Fruit fly (Drosophila melanogaster) whole organism, embryonic: ENCODE results near the gene mRpL24.
A peak's percentile ranks its signal among the peaks of the same experiment; 100 is the strongest.

Experiments
- ATbp ChIP-seq: fragments of 200-800 bp; sonication (Bioruptor generic); optimal IDR thresholded peaks from 2 replicates; lab custom pipeline; 2017; ENCODE audit warnings: missing biosample characterization, mild to moderate bottlenecking, missing genetic modification characterization, missing genetic modification reagents
- Aef1 ChIP-seq: fragments of 200-800 bp; sonication (Bioruptor generic); IDR thresholded peaks from 3 replicates; pipeline ENCODE4 v1.3.6; 2022; ENCODE audit warnings: missing biosample characterization, missing genetic modification characterization
- Atf3 ChIP-seq: fragments of 200-800 bp; sonication (Bioruptor generic); optimal IDR thresholded peaks from 3 replicates; lab custom pipeline; 2016; ENCODE audit warnings: missing biosample characterization, missing genetic modification characterization
- B-H1 ChIP-seq: fragments of 200-800 bp; sonication (Bioruptor generic); IDR thresholded peaks from 3 replicates; pipeline ENCODE4 v1.3.6; 2022; ENCODE audit warnings: missing biosample characterization, missing genetic modification characterization
- Blimp-1 ChIP-seq: fragments of 200-800 bp; sonication (Bioruptor generic); optimal IDR thresholded peaks from 3 replicates; lab custom pipeline; 2018; ENCODE audit warnings: missing biosample characterization, missing genetic modification characterization, mild to moderate bottlenecking, moderate library complexity, missing genetic modification reagents
- CG11504 ChIP-seq: fragments of 200-800 bp; sonication (Bioruptor generic); optimal IDR thresholded peaks from 3 replicates; lab custom pipeline; 2019; ENCODE audit warnings: missing biosample characterization, mild to moderate bottlenecking, missing genetic modification characterization, moderate library complexity
- CG13123 ChIP-seq: fragments of 200-800 bp; sonication (Bioruptor generic); optimal IDR thresholded peaks from 2 replicates; lab custom pipeline; 2016; ENCODE audit warnings: missing biosample characterization, missing genetic modification characterization
- CG14710 ChIP-seq: fragments of 200-800 bp; sonication (Bioruptor generic); optimal IDR thresholded peaks from 3 replicates; lab custom pipeline; 2019; ENCODE audit warnings: missing biosample characterization, mild to moderate bottlenecking, missing genetic modification characterization, moderate library complexity
- CG15073 ChIP-seq: fragments of 200-800 bp; sonication (Bioruptor generic); optimal IDR thresholded peaks from 2 replicates; lab custom pipeline; 2016; ENCODE audit warnings: missing biosample characterization, missing genetic modification characterization
- CG15269 ChIP-seq: fragments of 200-800 bp; sonication (Bioruptor generic); optimal IDR thresholded peaks from 2 replicates; lab custom pipeline; 2018; ENCODE audit warnings: missing biosample characterization, mild to moderate bottlenecking, missing genetic modification characterization, moderate library complexity
- CG1647 ChIP-seq: fragments of 200-800 bp; sonication (Bioruptor generic); optimal IDR thresholded peaks from 3 replicates; lab custom pipeline; 2016; ENCODE audit warnings: missing biosample characterization, missing genetic modification characterization
- CG17829 ChIP-seq: fragments of 200-800 bp; optimal IDR thresholded peaks from 2 replicates; lab custom pipeline; 2019; ENCODE audit warnings: missing biosample characterization, mild to moderate bottlenecking, missing genetic modification characterization, moderate library complexity
- CG17912 ChIP-seq: fragments of 200-800 bp; sonication (Bioruptor generic); optimal IDR thresholded peaks from 2 replicates; lab custom pipeline; 2018; ENCODE audit warnings: missing biosample characterization, mild to moderate bottlenecking, missing genetic modification characterization
- CG18262 ChIP-seq: fragments of 200-800 bp; optimal IDR thresholded peaks from 3 replicates; lab custom pipeline; 2019; ENCODE audit warnings: missing biosample characterization, mild to moderate bottlenecking, missing genetic modification characterization, moderate library complexity
- CG1832 ChIP-seq: fragments of 200-800 bp; sonication (Bioruptor generic); optimal IDR thresholded peaks from 2 replicates; lab custom pipeline; 2017; ENCODE audit warnings: missing biosample characterization, mild to moderate bottlenecking, missing genetic modification characterization, inconsistent platforms
- CG18599 ChIP-seq: fragments of 200-800 bp; sonication (Bioruptor generic); optimal IDR thresholded peaks from 3 replicates; lab custom pipeline; 2017; ENCODE audit warnings: missing biosample characterization, missing genetic modification characterization, mild to moderate bottlenecking, moderate library complexity, missing genetic modification reagents
- CG30431 ChIP-seq: fragments of 200-800 bp; sonication (Bioruptor generic); optimal IDR thresholded peaks from 2 replicates; lab custom pipeline; 2017; ENCODE audit warnings: missing biosample characterization, missing genetic modification characterization
- CG31441 ChIP-seq: fragments of 200-800 bp; sonication (Bioruptor generic); IDR thresholded peaks from 2 replicates; pipeline ENCODE4 v1.3.6; 2022; ENCODE audit warnings: missing biosample characterization, missing genetic modification characterization
- CG3281 ChIP-seq: fragments of 200-800 bp; sonication (Bioruptor generic); optimal IDR thresholded peaks from 3 replicates; lab custom pipeline; 2017; ENCODE audit warnings: missing biosample characterization, mild to moderate bottlenecking, missing genetic modification characterization
- CG3995 ChIP-seq: fragments of 200-800 bp; sonication (Bioruptor generic); optimal IDR thresholded peaks from 3 replicates; lab custom pipeline; 2016; ENCODE audit warnings: missing biosample characterization, missing genetic modification characterization
- CG4360 ChIP-seq: fragments of 200-800 bp; sonication (Bioruptor generic); IDR thresholded peaks from 2 replicates; pipeline ENCODE4 v1.3.6; 2022; ENCODE audit warnings: missing biosample characterization, missing genetic modification characterization
- CG4730 ChIP-seq: fragments of 200-800 bp; sonication (Bioruptor generic); IDR thresholded peaks from 2 replicates; pipeline ENCODE4 v1.3.6; 2022; ENCODE audit warnings: missing biosample characterization, missing genetic modification characterization
- CG6654 ChIP-seq: fragments of 200-800 bp; sonication (Bioruptor generic); optimal IDR thresholded peaks from 2 replicates; lab custom pipeline; 2017; ENCODE audit warnings: missing biosample characterization, mild to moderate bottlenecking, missing genetic modification characterization
- CG8359 ChIP-seq: fragments of 200-800 bp; sonication (Bioruptor generic); optimal IDR thresholded peaks from 2 replicates; lab custom pipeline; 2017; ENCODE audit warnings: missing biosample characterization, mild to moderate bottlenecking, missing genetic modification characterization, borderline replicate concordance
- CG8924 ChIP-seq: fragments of 200-800 bp; optimal IDR thresholded peaks from 3 replicates; lab custom pipeline; 2019; ENCODE audit warnings: missing biosample characterization, mild to moderate bottlenecking, missing genetic modification characterization, moderate library complexity
- CG9797 ChIP-seq: fragments of 200-800 bp; sonication (Bioruptor generic); optimal IDR thresholded peaks from 3 replicates; lab custom pipeline; 2018; ENCODE audit warnings: missing biosample characterization, mild to moderate bottlenecking, missing genetic modification characterization
- CoRest ChIP-seq: fragments of 200-800 bp; sonication (Bioruptor generic); optimal IDR thresholded peaks from 3 replicates; lab custom pipeline; 2018; ENCODE audit warnings: missing biosample characterization, mild to moderate bottlenecking, missing genetic modification characterization, moderate library complexity
- E2f2 ChIP-seq: fragments of 200-800 bp; sonication (Bioruptor generic); IDR thresholded peaks from 2 replicates; pipeline ENCODE4 v1.3.6; 2022; ENCODE audit warnings: missing biosample characterization, missing genetic modification characterization
- H15 ChIP-seq: fragments of 200-800 bp; sonication (Bioruptor generic); IDR thresholded peaks from 3 replicates; pipeline ENCODE4 v1.3.6; 2022; ENCODE audit warnings: missing biosample characterization, missing genetic modification characterization
- Hr3 ChIP-seq: fragments of 200-800 bp; sonication (Bioruptor generic); optimal IDR thresholded peaks from 3 replicates; lab custom pipeline; 2016; ENCODE audit warnings: missing biosample characterization, missing genetic modification characterization
- Hr78 ChIP-seq, 2 experiments: fragments of 200-800 bp in 1 of 2; fragments of >200 bp in 1 of 2; sonication (Bioruptor generic) in 1 of 2; optimal IDR thresholded peaks; 2 replicates each; lab custom pipeline; 2017 to 2019; ENCODE audit warnings: missing biosample characterization in 2 of 2, missing genetic modification characterization in 2 of 2, mild to moderate bottlenecking in 1 of 2, moderate library complexity in 1 of 2
- Meics ChIP-seq: fragments of 200-800 bp; sonication (Bioruptor generic); optimal IDR thresholded peaks from 2 replicates; lab custom pipeline; 2017; ENCODE audit warnings: missing biosample characterization, mild to moderate bottlenecking, missing genetic modification characterization
- Oli ChIP-seq: fragments of 200-800 bp; sonication (Bioruptor generic); optimal IDR thresholded peaks from 2 replicates; lab custom pipeline; 2018; ENCODE audit warnings: missing biosample characterization, mild to moderate bottlenecking, missing genetic modification characterization, moderate library complexity
- al ChIP-seq: fragments of 200-800 bp; sonication (Bioruptor generic); IDR thresholded peaks from 2 replicates; pipeline ENCODE4 v1.3.6; 2022; ENCODE audit warnings: missing biosample characterization, missing genetic modification characterization
- bsh ChIP-seq, 2 experiments: fragments of 200-800 bp; sonication (Bioruptor generic); optimal IDR thresholded peaks; 2 replicates each; lab custom pipeline; 2017 to 2018; ENCODE audit warnings: mild to moderate bottlenecking in 2 of 2, missing biosample characterization in 2 of 2, missing genetic modification characterization in 2 of 2, moderate library complexity in 1 of 2
- croc ChIP-seq: fragments of 200-800 bp; sonication (Bioruptor generic); conservative IDR thresholded peaks from 3 replicates; pipeline ENCODE4 v1.3.6; 2022; ENCODE audit warnings: missing biosample characterization, missing genetic modification characterization
- crol ChIP-seq: fragments of 200-800 bp; sonication (Bioruptor generic); IDR thresholded peaks from 2 replicates; pipeline ENCODE4 v1.3.6; 2022; ENCODE audit warnings: missing biosample characterization, missing genetic modification characterization
- dysf ChIP-seq: fragments of 200-800 bp; sonication (Bioruptor generic); IDR thresholded peaks from 3 replicates; pipeline ENCODE4 v1.3.6; 2022; ENCODE audit warnings: missing biosample characterization, missing genetic modification characterization
- emc ChIP-seq: fragments of 200-800 bp; sonication (Bioruptor generic); optimal IDR thresholded peaks from 2 replicates; lab custom pipeline; 2016; ENCODE audit warnings: missing biosample characterization, missing genetic modification characterization
- gem ChIP-seq: fragments of 200-800 bp; sonication (Bioruptor generic); optimal IDR thresholded peaks from 2 replicates; lab custom pipeline; 2019; ENCODE audit warnings: missing biosample characterization, mild to moderate bottlenecking, missing genetic modification characterization, moderate library complexity
- ham ChIP-seq: fragments of 200-800 bp; sonication (Bioruptor generic); IDR thresholded peaks from 2 replicates; pipeline ENCODE4 v1.3.6; 2022; ENCODE audit warnings: missing biosample characterization, missing genetic modification characterization
- lola ChIP-seq, 3 experiments: fragments of >200 bp in 2 of 3; fragments of 200-800 bp in 1 of 3; sonication (Bioruptor generic) in 1 of 3; optimal IDR thresholded peaks; 2 replicates each; lab custom pipeline; 2017 to 2019; ENCODE audit warnings: missing biosample characterization in 3 of 3, missing genetic modification characterization in 3 of 3, mild to moderate bottlenecking in 1 of 3, moderate library complexity in 1 of 3
- mam ChIP-seq: fragments of 200-800 bp; sonication (Bioruptor generic); optimal IDR thresholded peaks from 3 replicates; lab custom pipeline; 2016; ENCODE audit warnings: missing biosample characterization, missing genetic modification characterization
- pum ChIP-seq: fragments of 200-800 bp; sonication (Bioruptor generic); optimal IDR thresholded peaks from 2 replicates; lab custom pipeline; 2016; ENCODE audit warnings: missing biosample characterization, missing genetic modification characterization
- sens ChIP-seq: fragments of 200-800 bp; sonication (Bioruptor generic); peaks from one replicate; lab custom pipeline; 2016; ENCODE audit warnings: missing biosample characterization, missing genetic modification characterization
- tin ChIP-seq: fragments of 200-800 bp; sonication (Bioruptor generic); optimal IDR thresholded peaks from 3 replicates; lab custom pipeline; 2016; ENCODE audit warnings: missing biosample characterization, missing genetic modification characterization
- wdn ChIP-seq: fragments of 200-800 bp; sonication (Bioruptor generic); IDR thresholded peaks from 2 replicates; pipeline ENCODE4 v1.3.6; 2022; ENCODE audit warnings: missing biosample characterization, missing genetic modification characterization
- wor ChIP-seq: fragments of 200-800 bp; sonication (Bioruptor generic); IDR thresholded peaks from 2 replicates; pipeline ENCODE4 v1.3.6; 2022; ENCODE audit warnings: missing biosample characterization, missing genetic modification characterization

mRpL24 gene

DNA sequence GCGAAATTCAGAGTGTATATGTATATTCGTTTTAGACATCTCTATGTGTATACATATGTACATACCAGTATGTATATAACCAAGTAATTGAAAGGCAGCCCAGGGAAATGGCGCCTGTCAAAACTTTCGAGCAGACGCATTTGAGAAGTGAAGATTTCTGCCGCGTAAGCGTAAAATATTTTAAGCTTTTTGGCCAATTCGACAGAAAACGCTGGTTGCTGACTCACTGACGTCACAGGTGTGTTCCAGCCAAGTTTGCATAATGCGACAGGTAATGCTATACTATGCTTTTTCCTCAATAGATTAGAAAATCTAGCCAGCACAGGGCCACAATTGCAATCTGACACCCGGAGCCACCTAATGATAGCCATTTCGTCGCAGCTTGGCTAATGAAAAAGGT, 28.4 kb downstream of the mRpL24 start:
- TF ChIP-seq wor (GFP tag; lab: Robert Waterston, UW) (no peak), pum (GFP tag; lab: Kevin White, UChicago) (no peak), CG1647 (no peak), Atf3 (GFP tag; lab: Kevin White, UChicago) (no peak), emc (GFP tag; lab: Kevin White, UChicago) (no peak), CG6654 (GFP tag; lab: Kevin White, UChicago) (no peak), CG1832 (no peak), CoRest (no peak), B-H1 (GFP tag; lab: Robert Waterston, UW) (no peak)

DNA sequence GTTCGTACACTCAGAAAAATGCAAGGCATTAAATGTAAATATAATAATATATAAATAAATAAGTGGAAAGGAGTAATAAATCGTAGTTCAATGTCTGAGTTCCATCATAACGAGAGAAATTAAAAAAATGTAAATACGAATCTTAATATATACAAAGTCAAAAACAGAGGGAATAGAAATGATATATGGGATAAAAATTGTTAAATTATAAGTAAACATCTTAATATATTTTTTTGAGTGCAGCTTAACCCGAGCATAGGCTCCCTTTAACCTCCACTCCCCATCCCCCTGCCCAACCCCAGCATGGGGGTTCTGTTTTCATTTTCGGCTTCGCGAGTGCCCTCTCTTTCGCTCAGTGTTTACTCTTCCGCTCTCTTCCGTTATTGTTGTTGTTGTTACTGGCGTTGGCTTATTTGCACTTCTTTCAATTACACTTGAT, 29.4 kb downstream of the mRpL24 start:
- no peak for TF ChIP-seq al (GFP tag; lab: Robert Waterston, UW)
- TF ChIP-seq CG8359 (GFP tag; lab: Kevin White, UChicago), result peak; percentile 7
- TF ChIP-seq Aef1 (GFP tag; lab: Robert Waterston, UW), result no peak
- TF ChIP-seq mam (GFP tag; lab: Kevin White, UChicago), result no peak
- TF ChIP-seq sens (GFP tag; lab: Kevin White, UChicago), result peak; percentile 87
- TF ChIP-seq Hr3, result peak; percentile 17
- peak; percentile 22 for TF ChIP-seq Oli (tag; lab: Kevin White, UChicago)
- no peak for TF ChIP-seq CG15073 (GFP tag; lab: Kevin White, UChicago)
- no peak for TF ChIP-seq CG3995 (GFP tag; lab: Kevin White, UChicago)
- peak; percentile 60 for TF ChIP-seq gem (tag; lab: Kevin White, UChicago)
- TF ChIP-seq CG15269 (tag; lab: Kevin White, UChicago), result peak; percentile 7
- peak in 1 of 2 experiments; percentile 90 for TF ChIP-seq Hr78 (GFP tag; optimal IDR thresholded peaks at IDR 0.05; lab: Kevin White, UChicago)
- peak; percentile 11 for TF ChIP-seq CG30431 (GFP tag; lab: Kevin White, UChicago)
- peak; percentile 30 for TF ChIP-seq CG17829 (tag; lab: Kevin White, UChicago)
- peak; percentile 37 for TF ChIP-seq CG14710 (tag; lab: Kevin White, UChicago)
- TF ChIP-seq E2f2 (GFP tag; lab: Robert Waterston, UW), result no peak
- TF ChIP-seq Blimp-1 (GFP tag; lab: Kevin White, UChicago), result peak; percentile 55
- peak; percentile 54 for TF ChIP-seq crol (GFP tag; lab: Robert Waterston, UW)
- peak; percentile 5 for TF ChIP-seq Meics (GFP tag; lab: Kevin White, UChicago)
- no peak for TF ChIP-seq CG9797
- TF ChIP-seq CG3281 (GFP tag; lab: Kevin White, UChicago), result peak; percentile 3
- TF ChIP-seq CG4360 (GFP tag; lab: Robert Waterston, UW), result peak; percentile 46
- peak; percentile 41 for TF ChIP-seq CG8924
- peak; percentile 8 for TF ChIP-seq tin (GFP tag; lab: Kevin White, UChicago)
- TF ChIP-seq croc (GFP tag; lab: Robert Waterston, UW), result peak; percentile 46; the same call in 2 of the 3 replicates
- peak; percentile 22 for TF ChIP-seq CG18599 (GFP tag; lab: Kevin White, UChicago)
- peak; percentile 13; the same call in 1 of the 2 replicates for TF ChIP-seq wdn (GFP tag; lab: Robert Waterston, UW)
- TF ChIP-seq CG4730 (GFP tag; lab: Robert Waterston, UW), result no peak
- TF ChIP-seq CG18262 (tag; lab: Kevin White, UChicago), result peak; percentile 57
- TF ChIP-seq CG11504 (tag; lab: Kevin White, UChicago), result peak; percentile 63
- peak; percentile 33; the same call in 1 of the 2 replicates for TF ChIP-seq wor (GFP tag; lab: Robert Waterston, UW)
- TF ChIP-seq lola (GFP tag; optimal IDR thresholded peaks at IDR 0.05; lab: Kevin White, UChicago), result peak in 1 of 3 experiments; percentile 37
- TF ChIP-seq H15 (GFP tag; lab: Robert Waterston, UW), result 0 out of 3 replicates have a peak, but pooled peaks have one; percentile 59
- TF ChIP-seq bsh (GFP tag; optimal IDR thresholded peaks at IDR 0.05; lab: Kevin White, UChicago), result peak in 1 of 2 experiments; percentile 24
- TF ChIP-seq ham (GFP tag; lab: Robert Waterston, UW), result no peak
- TF ChIP-seq CG13123 (GFP tag; lab: Kevin White, UChicago), result no peak
- TF ChIP-seq CG17912 (GFP tag; lab: Kevin White, UChicago), result no peak
- peak; percentile 51 for TF ChIP-seq CG31441 (GFP tag; lab: Robert Waterston, UW)
- peak; percentile 36; the same call in 1 of the 3 replicates for TF ChIP-seq dysf
- TF ChIP-seq ATbp, result peak; percentile 47
